Fruit fly (Drosophila melanogaster) whole organism, embryonic: ENCODE measurements around the gene Ank.
A peak's percentile ranks its signal among the peaks of the same experiment; 100 is the strongest.

Source experiments
- Adf1 ChIP-seq: fragments of 200-800 bp; sonication (Bioruptor generic); IDR thresholded peaks from 2 replicates; pipeline ENCODE4 v1.3.6; 2022; ENCODE audit warnings: missing biosample characterization, missing genetic modification characterization
- Antp ChIP-seq: fragments of 200-800 bp; sonication (Bioruptor generic); optimal IDR thresholded peaks from 3 replicates; lab custom pipeline; 2016; ENCODE audit warnings: missing biosample characterization, missing genetic modification characterization
- Atf3 ChIP-seq: fragments of 200-800 bp; sonication (Bioruptor generic); optimal IDR thresholded peaks from 3 replicates; lab custom pipeline; 2016; ENCODE audit warnings: missing biosample characterization, missing genetic modification characterization
- CG10147 ChIP-seq: fragments of 200-800 bp; sonication (Bioruptor generic); optimal IDR thresholded peaks from 2 replicates; lab custom pipeline; 2019; ENCODE audit warnings: missing biosample characterization, mild to moderate bottlenecking, missing genetic modification characterization, moderate library complexity
- CG10431 ChIP-seq: fragments of 200-800 bp; sonication (Bioruptor generic); optimal IDR thresholded peaks from 3 replicates; lab custom pipeline; 2018; ENCODE audit warnings: missing biosample characterization, mild to moderate bottlenecking, missing genetic modification characterization
- CG10462 ChIP-seq: fragments of 200-800 bp; sonication (Bioruptor generic); optimal IDR thresholded peaks from 2 replicates; lab custom pipeline; 2016; ENCODE audit warnings: missing biosample characterization, missing genetic modification characterization
- CG11093 ChIP-seq: fragments of 200-800 bp; sonication (Bioruptor generic); IDR thresholded peaks from 3 replicates; pipeline ENCODE4 v1.3.6; 2022; ENCODE audit warnings: missing biosample characterization, missing genetic modification characterization
- CG1233 ChIP-seq: fragments of 200-800 bp; sonication (Bioruptor generic); optimal IDR thresholded peaks from 4 replicates; lab custom pipeline; 2018; ENCODE audit warnings: missing biosample characterization, mild to moderate bottlenecking, missing genetic modification characterization
- CG14014 ChIP-seq: fragments of 200-800 bp; sonication (Bioruptor generic); IDR thresholded peaks from 2 replicates; pipeline ENCODE4 v1.3.6; 2022; ENCODE audit warnings: missing biosample characterization, missing genetic modification characterization
- CG15073 ChIP-seq: fragments of 200-800 bp; sonication (Bioruptor generic); optimal IDR thresholded peaks from 2 replicates; lab custom pipeline; 2016; ENCODE audit warnings: missing biosample characterization, missing genetic modification characterization
- CG1603 ChIP-seq: fragments of 200-800 bp; sonication (Bioruptor generic); optimal IDR thresholded peaks from 2 replicates; lab custom pipeline; 2019; ENCODE audit warnings: missing biosample characterization, mild to moderate bottlenecking, missing genetic modification characterization, moderate library complexity
- CG16863 ChIP-seq: fragments of 200-800 bp; sonication (Bioruptor generic); optimal IDR thresholded peaks from 3 replicates; lab custom pipeline; 2016; ENCODE audit warnings: missing biosample characterization, missing genetic modification characterization
- CG17568 ChIP-seq: fragments of 200-800 bp; sonication (Bioruptor generic); optimal IDR thresholded peaks from 2 replicates; lab custom pipeline; 2018; ENCODE audit warnings: missing biosample characterization, mild to moderate bottlenecking, missing genetic modification characterization, moderate library complexity
- CG1832 ChIP-seq: fragments of 200-800 bp; sonication (Bioruptor generic); optimal IDR thresholded peaks from 2 replicates; lab custom pipeline; 2017; ENCODE audit warnings: missing biosample characterization, mild to moderate bottlenecking, missing genetic modification characterization, inconsistent platforms
- CG18476 ChIP-seq: fragments of 200-800 bp; sonication (Bioruptor generic); optimal IDR thresholded peaks from 2 replicates; lab custom pipeline; 2016; ENCODE audit warnings: missing biosample characterization, mild to moderate bottlenecking, missing genetic modification characterization
- CG2889 ChIP-seq: fragments of 200-800 bp; sonication (Bioruptor generic); IDR thresholded peaks from 3 replicates; pipeline ENCODE4 v1.3.6; 2022; ENCODE audit warnings: missing biosample characterization, missing genetic modification characterization
- CG34376 ChIP-seq: fragments of 200-800 bp; sonication (Bioruptor generic); optimal IDR thresholded peaks from 2 replicates; lab custom pipeline; 2018; ENCODE audit warnings: missing biosample characterization, mild to moderate bottlenecking, missing genetic modification characterization
- CG4424 ChIP-seq: fragments of 200-800 bp; sonication (Bioruptor generic); optimal IDR thresholded peaks from 3 replicates; lab custom pipeline; 2016; ENCODE audit warnings: missing biosample characterization, missing genetic modification characterization
- CG4730 ChIP-seq: fragments of 200-800 bp; sonication (Bioruptor generic); IDR thresholded peaks from 2 replicates; pipeline ENCODE4 v1.3.6; 2022; ENCODE audit warnings: missing biosample characterization, missing genetic modification characterization
- CG5953 ChIP-seq: fragments of 200-800 bp; sonication (Bioruptor generic); IDR thresholded peaks from 2 replicates; pipeline ENCODE4 v1.3.6; 2022; ENCODE audit warnings: missing biosample characterization, missing genetic modification characterization
- CG7786 ChIP-seq: fragments of 200-800 bp; sonication (Bioruptor generic); optimal IDR thresholded peaks from 2 replicates; lab custom pipeline; 2016; ENCODE audit warnings: missing biosample characterization, missing genetic modification characterization
- CG8765 ChIP-seq: fragments of 200-800 bp; sonication (Bioruptor generic); IDR thresholded peaks from 2 replicates; pipeline ENCODE4 v1.3.6; 2022; ENCODE audit warnings: missing biosample characterization, missing genetic modification characterization
- CG9215 ChIP-seq: fragments of 200-800 bp; sonication (Bioruptor generic); IDR thresholded peaks from 2 replicates; pipeline ENCODE4 v1.3.6; 2022; ENCODE audit warnings: missing biosample characterization, missing genetic modification characterization
- CTCF ChIP-seq: fragments of 200-800 bp; sonication (Bioruptor generic); optimal IDR thresholded peaks from 2 replicates; lab custom pipeline; 2017; ENCODE audit warnings: missing biosample characterization, mild to moderate bottlenecking, missing genetic modification characterization, moderate library complexity
- D19A ChIP-seq: fragments of 200-800 bp; optimal IDR thresholded peaks from 3 replicates; lab custom pipeline; 2019; ENCODE audit warnings: missing biosample characterization, mild to moderate bottlenecking, missing genetic modification characterization, moderate library complexity
- Dfd ChIP-seq, 2 experiments: fragments of >200 bp; optimal IDR thresholded peaks; 2 replicates each; lab custom pipeline; 2017; ENCODE audit warnings: missing biosample characterization in 2 of 2, missing genetic modification characterization in 2 of 2
- GATAe ChIP-seq: fragments of 200-800 bp; sonication (Bioruptor generic); conservative IDR thresholded peaks from 2 replicates; pipeline ENCODE4 v1.3.6; 2022; ENCODE audit warnings: missing biosample characterization, missing genetic modification characterization
- Hey ChIP-seq: fragments of 200-800 bp; sonication (Bioruptor generic); optimal IDR thresholded peaks from 3 replicates; lab custom pipeline; 2018; ENCODE audit warnings: missing biosample characterization, mild to moderate bottlenecking, missing genetic modification characterization
- Neu2 ChIP-seq: fragments of 200-800 bp; sonication (Bioruptor generic); optimal IDR thresholded peaks from 3 replicates; lab custom pipeline; 2016; ENCODE audit warnings: missing biosample characterization, missing genetic modification characterization, borderline replicate concordance
- NfI ChIP-seq: fragments of 200-800 bp; sonication (Bioruptor generic); optimal IDR thresholded peaks from 3 replicates; lab custom pipeline; 2018; ENCODE audit warnings: missing biosample characterization, mild to moderate bottlenecking, missing genetic modification characterization, moderate library complexity
- ato ChIP-seq: fragments of 200-800 bp; sonication (Bioruptor generic); IDR thresholded peaks from 2 replicates; pipeline ENCODE4 v1.3.6; 2022; ENCODE audit warnings: missing biosample characterization, missing genetic modification characterization; ENCODE audit not compliant: partially characterized antibody
- bsh ChIP-seq, 2 experiments: fragments of 200-800 bp; sonication (Bioruptor generic); optimal IDR thresholded peaks; 2 replicates each; lab custom pipeline; 2017 to 2018; ENCODE audit warnings: mild to moderate bottlenecking in 2 of 2, missing biosample characterization in 2 of 2, missing genetic modification characterization in 2 of 2, moderate library complexity in 1 of 2
- cad ChIP-seq: fragments of >200 bp; optimal IDR thresholded peaks from 2 replicates; lab custom pipeline; 2017; ENCODE audit warnings: missing biosample characterization, missing genetic modification characterization
- cas ChIP-seq: fragments of 200-800 bp; sonication (Bioruptor generic); IDR thresholded peaks from 2 replicates; pipeline ENCODE4 v1.3.6; 2022; ENCODE audit warnings: missing biosample characterization, missing genetic modification characterization
- danr ChIP-seq: fragments of 200-800 bp; sonication (Bioruptor generic); IDR thresholded peaks from 2 replicates; pipeline ENCODE4 v1.3.6; 2022; ENCODE audit warnings: missing biosample characterization, missing genetic modification characterization
- dati ChIP-seq: fragments of 200-800 bp; sonication (Bioruptor generic); IDR thresholded peaks from 2 replicates; pipeline ENCODE4 v1.3.6; 2022; ENCODE audit warnings: missing biosample characterization, missing genetic modification characterization
- dimm ChIP-seq: fragments of 200-800 bp; sonication (Bioruptor generic); IDR thresholded peaks from 2 replicates; pipeline ENCODE4 v1.3.6; 2022; ENCODE audit warnings: missing biosample characterization, missing genetic modification characterization
- disco-r ChIP-seq: fragments of 200-800 bp; sonication (Bioruptor generic); optimal IDR thresholded peaks from 2 replicates; lab custom pipeline; 2016; ENCODE audit warnings: missing biosample characterization, missing genetic modification characterization
- fu2 ChIP-seq: fragments of 200-800 bp; sonication (Bioruptor generic); optimal IDR thresholded peaks from 2 replicates; lab custom pipeline; 2016; ENCODE audit warnings: missing biosample characterization, missing genetic modification characterization
- gcm2 ChIP-seq: fragments of 200-800 bp; sonication (Bioruptor generic); optimal IDR thresholded peaks from 2 replicates; lab custom pipeline; 2016; ENCODE audit warnings: missing biosample characterization, missing genetic modification characterization
- kay ChIP-seq: fragments of 200-800 bp; sonication (Bioruptor generic); optimal IDR thresholded peaks from 2 replicates; lab custom pipeline; 2016; ENCODE audit warnings: missing biosample characterization, missing genetic modification characterization
- lbe ChIP-seq: fragments of 200-800 bp; sonication (Bioruptor generic); optimal IDR thresholded peaks from 2 replicates; lab custom pipeline; 2016; ENCODE audit warnings: missing biosample characterization, mild to moderate bottlenecking, missing genetic modification characterization
- pb ChIP-seq: fragments of 200-800 bp; sonication (Bioruptor generic); optimal IDR thresholded peaks from 3 replicates; lab custom pipeline; 2016; ENCODE audit warnings: missing biosample characterization, missing genetic modification characterization
- pzg ChIP-seq: fragments of 200-800 bp; sonication (Bioruptor generic); optimal IDR thresholded peaks from 3 replicates; lab custom pipeline; 2018; ENCODE audit warnings: missing biosample characterization, mild to moderate bottlenecking, missing genetic modification characterization, moderate library complexity
- schlank ChIP-seq: fragments of 200-800 bp; sonication (Bioruptor generic); optimal IDR thresholded peaks from 2 replicates; lab custom pipeline; 2018; ENCODE audit warnings: missing biosample characterization, mild to moderate bottlenecking, missing genetic modification characterization
- sna ChIP-seq: fragments of 200-800 bp; sonication (Bioruptor generic); IDR thresholded peaks from 2 replicates; pipeline ENCODE4 v1.3.6; 2022; ENCODE audit warnings: missing biosample characterization, missing genetic modification characterization; ENCODE audit not compliant: partially characterized antibody
- so ChIP-seq: fragments of 200-800 bp; sonication (Bioruptor generic); IDR thresholded peaks from 3 replicates; pipeline ENCODE4 v1.3.6; 2022; ENCODE audit warnings: missing biosample characterization, missing genetic modification characterization
- sqz ChIP-seq: fragments of 200-800 bp; sonication (Bioruptor generic); optimal IDR thresholded peaks from 3 replicates; lab custom pipeline; 2018; ENCODE audit warnings: missing biosample characterization, mild to moderate bottlenecking, missing genetic modification characterization
- tio ChIP-seq: fragments of 200-800 bp; sonication (Bioruptor generic); optimal IDR thresholded peaks from 2 replicates; lab custom pipeline; 2017; ENCODE audit warnings: missing biosample characterization, missing genetic modification characterization, inconsistent platforms
- tup ChIP-seq: fragments of 200-800 bp; sonication (Bioruptor generic); optimal IDR thresholded peaks from 2 replicates; lab custom pipeline; 2016; ENCODE audit warnings: missing biosample characterization, mild to moderate bottlenecking, missing genetic modification characterization, moderate library complexity
- zf30C ChIP-seq: fragments of 200-800 bp; sonication (Bioruptor generic); optimal IDR thresholded peaks from 3 replicates; lab custom pipeline; 2018; ENCODE audit warnings: missing biosample characterization, mild to moderate bottlenecking, missing genetic modification characterization

Gene Ank

DNA sequence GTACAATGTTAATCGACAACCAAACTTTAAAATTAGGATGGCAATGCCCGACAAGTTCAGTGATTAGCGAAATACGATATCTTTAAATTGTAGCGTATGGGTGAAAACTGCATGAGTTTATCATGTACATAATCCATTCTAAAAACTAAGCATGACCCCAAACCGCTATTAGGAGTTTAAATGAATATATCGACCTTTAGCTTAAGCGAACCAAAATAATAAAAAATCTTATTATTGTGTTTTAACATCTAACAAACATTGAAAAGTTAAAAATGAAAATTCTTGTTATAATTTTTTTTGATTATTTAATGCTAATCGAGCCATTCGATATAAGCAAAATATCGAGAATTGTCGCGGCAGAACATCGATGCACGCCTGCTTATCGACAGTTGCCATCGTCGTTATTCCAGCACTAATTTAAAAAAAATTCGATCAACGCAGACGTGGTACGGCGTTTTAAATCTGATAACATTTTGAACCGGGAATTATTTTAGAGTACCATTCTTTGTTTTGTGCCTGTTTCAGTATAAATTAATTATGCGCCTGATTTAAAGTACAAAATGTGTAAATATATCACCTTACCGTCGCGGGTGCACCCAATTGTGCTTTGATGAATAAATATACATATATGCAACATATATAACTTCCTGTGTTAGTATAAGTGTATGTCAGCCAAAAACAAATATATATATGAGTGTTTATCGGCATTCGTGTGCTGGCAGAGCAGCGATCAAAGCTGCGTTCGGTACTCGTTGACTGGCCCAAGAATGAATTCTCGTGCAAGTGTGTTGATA, 60.5 kb downstream of the Ank start, which contains the start of gene pan (continued):
- TF ChIP-seq CG1832 (no peak), CG10462 (GFP tag; lab: Kevin White, UChicago) (no peak), pzg (GFP tag; lab: Kevin White, UChicago) (peak; percentile 40), CG9215 (GFP tag; lab: Robert Waterston, UW) (no peak), D19A (tag; lab: Kevin White, UChicago) (peak; percentile 16), CG5953 (GFP tag; lab: Robert Waterston, UW) (no peak), NfI (no peak), dimm (no peak), CG10431 (no peak), Hey (no peak), so (no peak), CG10147 (GFP tag; lab: Kevin White, UChicago) (no peak), CG7786 (GFP tag; lab: Kevin White, UChicago) (no peak), schlank (tag; lab: Kevin White, UChicago) (no peak), danr (GFP tag; lab: Robert Waterston, UW) (no peak), Antp (GFP tag; lab: Kevin White, UChicago) (no peak), sqz (GFP tag; lab: Kevin White, UChicago) (peak; percentile 99), CG17568 (peak; percentile 43), tio (GFP tag; lab: Kevin White, UChicago) (no peak), bsh (GFP tag; optimal IDR thresholded peaks at IDR 0.05; lab: Kevin White, UChicago) (peak in 1 of 2 experiments; percentile 55), gcm2 (GFP tag; lab: Kevin White, UChicago) (no peak), disco-r (no peak), CG8765 (GFP tag; lab: Robert Waterston, UW) (no peak), Dfd (GFP tag; optimal IDR thresholded peaks at IDR 0.05; lab: Kevin White, UChicago) (no peak), CG16863 (no peak), cas (no peak), Atf3 (GFP tag; lab: Kevin White, UChicago) (no peak), dati (GFP tag; lab: Robert Waterston, UW) (no peak), CG4730 (GFP tag; lab: Robert Waterston, UW) (no peak), CG14014 (no peak), CG18476 (GFP tag; lab: Kevin White, UChicago) (no peak), CG2889 (GFP tag; lab: Robert Waterston, UW) (no peak), Adf1 (GFP tag; lab: Robert Waterston, UW) (peak; percentile 27; the same call in 1 of the 2 replicates), GATAe (no peak), CG1233 (GFP tag; lab: Kevin White, UChicago) (no peak), CG4424 (GFP tag; lab: Kevin White, UChicago) (peak; percentile 22), CG15073 (GFP tag; lab: Kevin White, UChicago) (no peak), CG11093 (GFP tag; lab: Robert Waterston, UW) (no peak), pb (GFP tag; lab: Kevin White, UChicago) (no peak), Neu2 (GFP tag; lab: Kevin White, UChicago) (no peak), CG34376 (GFP tag; lab: Kevin White, UChicago) (peak; percentile 94), zf30C (GFP tag; lab: Kevin White, UChicago) (no peak), CG1603 (no peak), sna (GFP tag; lab: Robert Waterston, UW) (peak; percentile 92), tup (GFP tag; lab: Kevin White, UChicago) (no peak), CTCF (GFP tag; lab: Kevin White, UChicago) (peak; percentile 75), ato (peak; percentile 92), kay (GFP tag; lab: Kevin White, UChicago) (no peak), fu2 (no peak), lbe (GFP tag; lab: Kevin White, UChicago) (peak; percentile 58), cad (GFP tag; lab: Kevin White, UChicago) (no peak)
